Worm (Caenorhabditis elegans) whole organism, late embryonic: ENCODE measurements around the gene B0244.7.

Experiments
- F13H6.1 ChIP-seq: sonication (generic microtip); optimal IDR thresholded peaks from 2 replicates; lab custom pipeline; 2016; ENCODE audit warnings: missing genetic modification characterization, missing compliant biosample characterization
- ceh-18 ChIP-seq: sonication (generic microtip); optimal IDR thresholded peaks from 2 replicates; lab custom pipeline; 2016; ENCODE audit warnings: missing genetic modification characterization, missing compliant biosample characterization
- ceh-9 ChIP-seq: sonication (generic microtip); optimal IDR thresholded peaks from 2 replicates; lab custom pipeline; 2016; ENCODE audit warnings: mild to moderate bottlenecking, missing genetic modification characterization, inconsistent platforms, missing compliant biosample characterization
- elt-4 ChIP-seq: sonication (generic microtip); optimal IDR thresholded peaks from 2 replicates; lab custom pipeline; 2016; ENCODE audit warnings: missing genetic modification characterization, missing compliant biosample characterization
- lin-11 ChIP-seq: fragments of 200-800 bp; sonication (Bioruptor generic); optimal IDR thresholded peaks from 2 replicates; lab custom pipeline; 2018; ENCODE audit warnings: mild to moderate bottlenecking, missing genetic modification characterization, missing compliant biosample characterization
- pat-9 ChIP-seq: fragments of 200-800 bp; sonication (Bioruptor generic); optimal IDR thresholded peaks from 2 replicates; lab custom pipeline; 2018; ENCODE audit warnings: mild to moderate bottlenecking, missing genetic modification characterization, moderate library complexity, missing compliant biosample characterization
- pros-1 ChIP-seq: fragments of 150-350 bp; optimal IDR thresholded peaks from 2 replicates; lab custom pipeline; 2014; ENCODE audit warnings: missing biosample characterization, missing genetic modification reagents, missing genetic modification characterization
- sox-2 ChIP-seq: fragments of 200-800 bp; sonication (Bioruptor generic); IDR thresholded peaks from 2 replicates; pipeline ENCODE4 v1.3.6; 2022; ENCODE audit warnings: missing genetic modification reagents, missing genetic modification characterization, missing compliant biosample characterization

B0244.7 gene

ce11 chrIII:5782080-5782479, 50.8 kb downstream of the B0244.7 start:
- TF ChIP-seq lin-11 (tag; lab: Kevin White, UChicago) (no peak), sox-2 (GFP tag; lab: Robert Waterston, UW) (no peak), ceh-9 (no peak), ceh-18 (tag; lab: Kevin White, UChicago) (no peak), pat-9 (tag; lab: Kevin White, UChicago) (no peak), elt-4 (no peak), pros-1 (tag; lab: Kevin White, UChicago) (no peak), F13H6.1 (tag; lab: Kevin White, UChicago) (no peak)
- TF ChIP-seq, all 69 proteins: peak for 0
